Worm (Caenorhabditis elegans): ENCODE data around the gene srt-3.

srt-3 gene

ce11 chrV:4260090-4260489 is at the start of gene srt-3:
Gene srt-3, minus strand, starts transcription at chrV:4260190.
- TF ChIP-seq pqm-1 (tag; optimal IDR thresholded peaks at IDR 0.05) (no peak), sox-4 (tag; optimal IDR thresholded peaks at IDR 0.05) (no peak), pha-4 (tag; optimal IDR thresholded peaks at IDR 0.05) (no peak), T23F11.4 (GFP tag; optimal IDR thresholded peaks at IDR 0.05) (no peak), elt-2 (tag; optimal IDR thresholded peaks at IDR 0.05) (no peak), ceh-31 (tag; optimal IDR thresholded peaks at IDR 0.05) (no peak), gmeb-2 (tag; optimal IDR thresholded peaks at IDR 0.05) (no peak), ceh-30 (tag; optimal IDR thresholded peaks at IDR 0.05) (no peak), C08G9.2 (tag; optimal IDR thresholded peaks at IDR 0.05) (no peak), ceh-2 (tag; optimal IDR thresholded peaks at IDR 0.05) (no peak), odd-2 (tag; optimal IDR thresholded peaks at IDR 0.05) (no peak), K09A11.1 (tag; optimal IDR thresholded peaks at IDR 0.05; ENCODE audit: insufficient read depth) (no peak), tbx-7 (tag; optimal IDR thresholded peaks at IDR 0.05) (no peak)

- TF ChIP-seq sox-2 (GFP tag; IDR thresholded peaks at IDR 0.05) (no peak), nhr-11 (tag; optimal IDR thresholded peaks at IDR 0.05) (no peak), C08G9.2 (tag; optimal IDR thresholded peaks at IDR 0.05) (no peak)
Observed at ce11 chrV:4304240-4304639, 44.2 kb upstream of the srt-3 start.

- TF ChIP-seq ceh-24 (tag; optimal IDR thresholded peaks at IDR 0.05) (no peak), ceh-9 (tag; optimal IDR thresholded peaks at IDR 0.05) (no peak), unc-42 (tag; optimal IDR thresholded peaks at IDR 0.05) (no peak), npax-4 (tag; optimal IDR thresholded peaks at IDR 0.05) (no peak), tbx-7 (tag; optimal IDR thresholded peaks at IDR 0.05) (no peak), ceh-22 (tag; optimal IDR thresholded peaks at IDR 0.05) (no peak), nhr-232 (tag; optimal IDR thresholded peaks at IDR 0.05) (no peak), hlh-6 (tag; optimal IDR thresholded peaks at IDR 0.05) (no peak), K09A11.1 (tag; optimal IDR thresholded peaks at IDR 0.05; ENCODE audit: insufficient read depth) (no peak), sox-2 (GFP tag; IDR thresholded peaks at IDR 0.05) (no peak), C38D4.7 (GFP tag; optimal IDR thresholded peaks at IDR 0.05) (no peak), zip-5 (tag; optimal IDR thresholded peaks at IDR 0.05) (no peak), C08G9.2 (tag; optimal IDR thresholded peaks at IDR 0.05) (no peak), sdc-2 (tag; optimal IDR thresholded peaks at IDR 0.05) (no peak), syd-9 (tag; optimal IDR thresholded peaks at IDR 0.05) (no peak), hlh-8 (tag; optimal IDR thresholded peaks at IDR 0.05) (no peak), sox-4 (tag; optimal IDR thresholded peaks at IDR 0.05) (no peak)
Observed at ce11 chrV:4303793-4304192, 43.8 kb upstream of the srt-3 start.

ce11 chrV:4302842-4303241 is 42.9 kb upstream of the srt-3 start:
- no peak for TF ChIP-seq npax-4 (tag; optimal IDR thresholded peaks at IDR 0.05)
- no peak for TF ChIP-seq ceh-24 (tag; optimal IDR thresholded peaks at IDR 0.05)
- TF ChIP-seq fax-1 (tag; optimal IDR thresholded peaks at IDR 0.05) = no peak
- TF ChIP-seq C08G9.2 (tag; optimal IDR thresholded peaks at IDR 0.05) = no peak
- no peak for TF ChIP-seq hlh-8 (tag; optimal IDR thresholded peaks at IDR 0.05)
- no peak for TF ChIP-seq fkh-6 (tag; optimal IDR thresholded peaks at IDR 0.05)
- TF ChIP-seq nhr-232 (tag; optimal IDR thresholded peaks at IDR 0.05) = no peak
- TF ChIP-seq ref-2 (tag; optimal IDR thresholded peaks at IDR 0.05) = no peak
- no peak for TF ChIP-seq ceh-45 (GFP tag; IDR thresholded peaks at IDR 0.05)
- TF ChIP-seq madf-2 (tag; optimal IDR thresholded peaks at IDR 0.05) = no peak
- no peak for TF ChIP-seq dve-1 (tag; optimal IDR thresholded peaks at IDR 0.05)

- TF ChIP-seq ceh-18 (tag; optimal IDR thresholded peaks at IDR 0.05) (no peak), pag-3 (tag; optimal IDR thresholded peaks at IDR 0.05; ENCODE audit: borderline replicate concordance) (no peak), pqm-1 (tag; optimal IDR thresholded peaks at IDR 0.05) (no peak), pha-4 (tag; optimal IDR thresholded peaks at IDR 0.05) (no peak)
Observed at ce11 chrV:4299741-4300140, 39.8 kb upstream of the srt-3 start, which contains the start of gene ZC132.3. Gene ZC132.3, minus strand, starts transcription at chrV:4299841.
